Fruit fly (Drosophila melanogaster) whole organism, pupa: Measurements from ENCODE around the gene CG14355.

Experiments
- CG8159 ChIP-seq: fragments of 200-800 bp; sonication (Bioruptor generic); optimal IDR thresholded peaks from 3 replicates; lab custom pipeline; 2018; ENCODE audit warnings: missing biosample characterization, mild to moderate bottlenecking, missing genetic modification characterization, moderate library complexity
- Ets98B ChIP-seq: fragments of 200-800 bp; sonication (Bioruptor generic); IDR thresholded peaks from 2 replicates; pipeline ENCODE4 v1.3.6; 2022; ENCODE audit warnings: missing biosample characterization, missing genetic modification characterization
- Pif1A ChIP-seq: fragments of 200-800 bp; sonication (Bioruptor generic); optimal IDR thresholded peaks from 3 replicates; lab custom pipeline; 2016; ENCODE audit warnings: missing biosample characterization, missing genetic modification characterization

DNA sequence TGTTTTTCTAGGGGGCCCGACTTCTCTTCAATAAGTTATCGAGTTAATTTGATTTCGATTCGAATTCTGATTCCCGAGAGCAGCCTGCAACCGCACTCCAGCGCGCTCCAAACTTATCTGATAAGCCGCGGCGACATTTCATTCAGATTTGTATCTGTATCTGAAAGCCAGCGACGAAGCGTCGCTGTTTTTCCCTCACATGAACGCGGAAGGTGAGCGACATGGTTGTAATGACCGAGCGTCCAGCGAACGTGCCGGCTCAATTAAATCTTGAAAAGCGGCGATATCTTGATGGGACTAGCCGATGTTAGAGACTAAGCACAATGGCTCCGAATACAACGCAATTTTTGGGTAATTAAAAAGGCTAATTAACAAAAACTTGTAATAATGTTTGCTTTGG lies 48.7 kb downstream of the CG14355 start, which contains the start of gene PK1-R:
- TF ChIP-seq CG8159, result no peak
- no peak for TF ChIP-seq Pif1A
- TF ChIP-seq Ets98B (GFP tag; lab: Robert Waterston, UW), result no peak
